Worm (Caenorhabditis elegans): ENCODE data around the gene clec-143.

ce11 chrII:10510242-10510641, 40.1 kb upstream of the clec-143 start, which contains the start of gene F59B10.3:
- no peak for TF ChIP-seq dao-5 (tag; optimal IDR thresholded peaks at IDR 0.05)
- no peak for TF ChIP-seq him-1 (tag; optimal IDR thresholded peaks at IDR 0.05)
- no peak for TF ChIP-seq W03F9.2 (tag; optimal IDR thresholded peaks at IDR 0.05)

Measured in whole organism, L4/young adult.